Worm (Caenorhabditis elegans) whole organism, L1 larva: ENCODE measurements around the gene eif-3.L.
A peak's percentile ranks its signal among the peaks of the same experiment; 100 is the strongest.

Experiments
- C04F5.9 ChIP-seq: sonication (generic microtip); optimal IDR thresholded peaks from 2 replicates; lab custom pipeline; 2016; ENCODE audit warnings: missing genetic modification characterization, missing compliant biosample characterization
- Y116A8C.19 ChIP-seq: sonication (generic microtip); optimal IDR thresholded peaks from 2 replicates; lab custom pipeline; 2016; ENCODE audit warnings: missing compliant biosample characterization, missing genetic modification characterization, borderline replicate concordance
- ceh-8 ChIP-seq: fragments of 200-800 bp; sonication (Bioruptor generic); optimal IDR thresholded peaks from 2 replicates; lab custom pipeline; 2018; ENCODE audit warnings: mild to moderate bottlenecking, missing genetic modification characterization, moderate library complexity, missing compliant biosample characterization
- ces-1 ChIP-seq: fragments of 150-350 bp; optimal IDR thresholded peaks from 2 replicates; lab custom pipeline; 2014; ENCODE audit warnings: missing biosample characterization, missing genetic modification reagents, missing genetic modification characterization
- dpl-1 ChIP-seq, 3 experiments: fragments of 150-350 bp in 2 of 3; sonication (generic microtip) in 1 of 3; optimal IDR thresholded peaks; 2 replicates each; lab custom pipeline; 2014 to 2017; ENCODE audit warnings: missing biosample characterization in 3 of 3, missing genetic modification characterization in 3 of 3, missing genetic modification reagents in 3 of 3
- dsc-1 ChIP-seq: sonication (generic microtip); optimal IDR thresholded peaks from 2 replicates; lab custom pipeline; 2016; ENCODE audit warnings: mild to moderate bottlenecking, missing genetic modification characterization, missing compliant biosample characterization
- efl-1 ChIP-seq, 4 experiments: fragments of 150-350 bp; optimal IDR thresholded peaks in 3 of 4; peaks in 1 of 4; 1 replicate in 1 of 4; 2 replicates in 3 of 4; lab custom pipeline; 2014; ENCODE audit warnings: missing biosample characterization in 2 of 4, missing genetic modification characterization in 2 of 4, missing genetic modification reagents in 2 of 4
- elt-2 ChIP-seq: sonication (generic microtip); optimal IDR thresholded peaks from 2 replicates; lab custom pipeline; 2016; ENCODE audit warnings: missing genetic modification characterization, mild to moderate bottlenecking, inconsistent platforms, missing compliant biosample characterization, missing genetic modification reagents
- elt-3 ChIP-seq, 6 experiments: fragments of 150-350 bp in 1 of 6; sonication (generic microtip); optimal IDR thresholded peaks; 2 replicates each; lab custom pipeline; 2017 to 2018; ENCODE audit warnings: missing biosample characterization in 6 of 6, missing genetic modification characterization in 6 of 6, inconsistent platforms in 1 of 6
- ets-5 ChIP-seq: fragments of 200-800 bp; sonication (Bioruptor generic); IDR thresholded peaks from 2 replicates; pipeline ENCODE4 v1.3.6; 2022; ENCODE audit warnings: missing genetic modification characterization, missing compliant biosample characterization
- fkh-4 ChIP-seq: sonication (generic microtip); optimal IDR thresholded peaks from 2 replicates; lab custom pipeline; 2016; ENCODE audit warnings: missing compliant biosample characterization, missing genetic modification characterization, borderline replicate concordance
- grh-1 ChIP-seq: fragments of 200-800 bp; sonication (Bioruptor generic); IDR thresholded peaks from 2 replicates; pipeline ENCODE4 v1.3.6; 2022; ENCODE audit warnings: missing genetic modification reagents, missing genetic modification characterization, missing compliant biosample characterization
- hlh-17 ChIP-seq: fragments of 200-800 bp; sonication (Bioruptor generic); optimal IDR thresholded peaks from 2 replicates; lab custom pipeline; 2018; ENCODE audit warnings: missing genetic modification characterization, mild to moderate bottlenecking, missing compliant biosample characterization, moderate library complexity, borderline replicate concordance
- irx-1 ChIP-seq: sonication (generic microtip); optimal IDR thresholded peaks from 2 replicates; lab custom pipeline; 2016; ENCODE audit warnings: missing genetic modification characterization, missing compliant biosample characterization
- isw-1 ChIP-seq: fragments of 200-800 bp; sonication (Bioruptor generic); IDR thresholded peaks from 2 replicates; pipeline ENCODE4 v1.3.6; 2022; ENCODE audit warnings: missing genetic modification characterization, missing compliant biosample characterization
- jun-1 ChIP-seq: fragments of 150-350 bp; optimal IDR thresholded peaks from 2 replicates; lab custom pipeline; 2014; ENCODE audit warnings: missing biosample characterization, missing genetic modification reagents, missing genetic modification characterization
- lin-14 ChIP-seq: fragments of 200-800 bp; sonication (Bioruptor generic); optimal IDR thresholded peaks from 2 replicates; lab custom pipeline; 2018; ENCODE audit warnings: mild to moderate bottlenecking, missing genetic modification characterization, moderate library complexity, missing compliant biosample characterization
- lin-35 ChIP-seq, 2 experiments: fragments of 150-350 bp; optimal IDR thresholded peaks; 2 replicates each; lab custom pipeline; 2014; ENCODE audit warnings: missing biosample characterization in 2 of 2, missing genetic modification characterization in 2 of 2, missing genetic modification reagents in 2 of 2
- nhr-11 ChIP-seq: fragments of 150-350 bp; optimal IDR thresholded peaks from 2 replicates; lab custom pipeline; 2014; ENCODE audit warnings: missing biosample characterization, missing genetic modification characterization
- nhr-12 ChIP-seq: sonication (generic microtip); optimal IDR thresholded peaks from 2 replicates; lab custom pipeline; 2017; ENCODE audit warnings: missing biosample characterization, missing genetic modification characterization
- nhr-20 ChIP-seq: sonication (generic microtip); optimal IDR thresholded peaks from 2 replicates; lab custom pipeline; 2016; ENCODE audit warnings: mild to moderate bottlenecking, missing genetic modification characterization, missing compliant biosample characterization
- nhr-47 ChIP-seq: sonication (generic microtip); optimal IDR thresholded peaks from 2 replicates; lab custom pipeline; 2016; ENCODE audit warnings: mild to moderate bottlenecking, missing genetic modification characterization, moderate library complexity, missing compliant biosample characterization
- nhr-77 ChIP-seq: fragments of 150-350 bp; optimal IDR thresholded peaks from 2 replicates; lab custom pipeline; 2014; ENCODE audit warnings: missing biosample characterization, missing genetic modification characterization
- nhr-85 ChIP-seq: sonication (generic microtip); peaks from one replicate; lab custom pipeline; 2016; ENCODE audit warnings: missing genetic modification characterization, inconsistent platforms, missing compliant biosample characterization
- nhr-90 ChIP-seq: sonication (generic microtip); optimal IDR thresholded peaks from 2 replicates; lab custom pipeline; 2016; ENCODE audit warnings: mild to moderate bottlenecking, missing genetic modification characterization, missing compliant biosample characterization; ENCODE audit not compliant: poor library complexity
- pqm-1 ChIP-seq: sonication (generic microtip); optimal IDR thresholded peaks from 3 replicates; lab custom pipeline; 2017; ENCODE audit warnings: missing biosample characterization, missing genetic modification characterization
- skn-1 ChIP-seq: fragments of 150-350 bp; optimal IDR thresholded peaks from 2 replicates; lab custom pipeline; 2014; ENCODE audit warnings: missing biosample characterization, missing genetic modification characterization
- snpc-4 ChIP-seq: fragments of 150-350 bp; optimal IDR thresholded peaks from 2 replicates; lab custom pipeline; 2014; ENCODE audit warnings: missing biosample characterization, missing genetic modification characterization
- sptf-1 ChIP-seq: fragments of 150-350 bp; optimal IDR thresholded peaks from 2 replicates; lab custom pipeline; 2014; ENCODE audit warnings: missing biosample characterization, missing genetic modification characterization
- swsn-7 ChIP-seq: sonication (generic microtip); optimal IDR thresholded peaks from 2 replicates; lab custom pipeline; 2016; ENCODE audit warnings: missing genetic modification characterization, missing compliant biosample characterization
- tbx-2 ChIP-seq: sonication (generic microtip); optimal IDR thresholded peaks from 2 replicates; lab custom pipeline; 2016; ENCODE audit warnings: missing genetic modification characterization, missing compliant biosample characterization
- tlp-1 ChIP-seq: fragments of 150-350 bp; optimal IDR thresholded peaks from 2 replicates; lab custom pipeline; 2014; ENCODE audit warnings: missing biosample characterization, missing genetic modification characterization
- unc-86 ChIP-seq: sonication (generic microtip); optimal IDR thresholded peaks from 2 replicates; lab custom pipeline; 2016; ENCODE audit warnings: missing genetic modification characterization, missing compliant biosample characterization
- xbp-1 ChIP-seq: sonication (generic microtip); optimal IDR thresholded peaks from 2 replicates; lab custom pipeline; 2016; ENCODE audit warnings: missing genetic modification characterization, missing compliant biosample characterization
- ztf-11 ChIP-seq, 2 experiments: sonication (generic microtip); optimal IDR thresholded peaks; 2 replicates each; lab custom pipeline; 2016 to 2017; ENCODE audit warnings: missing genetic modification characterization in 2 of 2, missing biosample characterization in 1 of 2, missing compliant biosample characterization in 1 of 2

Gene eif-3.L

ce11 chrII:5591558-5591957 lies 30.7 kb downstream of the eif-3.L start:
- no peak for TF ChIP-seq efl-1 (optimal IDR thresholded peaks at IDR 0.05; lab: Kevin White, UChicago)
- TF ChIP-seq efl-1 (GFP tag; optimal IDR thresholded peaks at IDR 0.05 in 1 of 2; lab: Kevin White, UChicago), result peak in 1 of 2 experiments; percentile 82
- TF ChIP-seq jun-1, result no peak
- peak; percentile 52 for TF ChIP-seq nhr-85

- no peak for TF ChIP-seq ces-1 (GFP tag; lab: Kevin White, UChicago)
- TF ChIP-seq elt-3 (tag; optimal IDR thresholded peaks at IDR 0.05; lab: Kevin White, UChicago), result no peak
- TF ChIP-seq grh-1 (GFP tag; lab: Robert Waterston, UW), result no peak
- no peak for TF ChIP-seq unc-86 (tag; lab: Kevin White, UChicago)
Measured at ce11 chrII:5589690-5590089, 32.6 kb downstream of the eif-3.L start, which contains the start of gene C17G10.13. Gene C17G10.13, minus strand, starts transcription at chrII:5589790.

DNA sequence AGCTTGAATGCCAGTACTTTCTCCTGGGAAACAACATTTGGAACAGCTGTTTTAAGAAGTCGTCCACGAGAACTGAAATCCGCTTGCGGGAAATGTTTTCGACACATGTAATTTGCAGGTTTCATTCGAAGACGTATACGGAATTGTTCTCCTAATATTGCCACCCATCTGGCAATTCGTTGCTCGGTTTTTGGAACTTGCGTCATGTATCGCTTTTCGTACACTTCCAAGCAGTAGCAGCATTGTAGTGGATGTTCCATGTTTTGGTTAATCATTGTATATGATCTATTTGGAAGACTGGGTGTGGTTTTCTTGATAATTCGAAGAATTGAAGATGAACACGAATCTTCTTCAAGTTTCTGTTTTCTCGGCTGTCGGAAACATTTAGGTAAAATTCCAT lies 34.5 kb downstream of the eif-3.L start:
- TF ChIP-seq ztf-11 (tag; optimal IDR thresholded peaks at IDR 0.05; lab: Kevin White, UChicago) (no peak), nhr-12 (tag; lab: Kevin White, UChicago) (no peak), ets-5 (no peak), Y116A8C.19 (no peak), nhr-77 (tag; lab: Kevin White, UChicago) (no peak), ceh-8 (GFP tag; lab: Kevin White, UChicago) (no peak), nhr-47 (no peak), lin-35 (GFP tag; optimal IDR thresholded peaks at IDR 0.05; lab: Kevin White, UChicago) (no peak), C04F5.9 (no peak)

ce11 chrII:5585788-5586187 lies 36.5 kb downstream of the eif-3.L start, which contains the start of gene lys-8:
Gene lys-8, plus strand, starts transcription at chrII:5586178.
- TF ChIP-seq tlp-1, result peak; percentile 89
- TF ChIP-seq nhr-11 (tag; lab: Kevin White, UChicago), result no peak
- no peak for TF ChIP-seq dpl-1 (GFP tag; optimal IDR thresholded peaks at IDR 0.05; lab: Kevin White, UChicago)
- TF ChIP-seq lin-14 (GFP tag; lab: Kevin White, UChicago), result peak; percentile 35
- no peak for TF ChIP-seq tbx-2 (tag; lab: Kevin White, UChicago)
- no peak for TF ChIP-seq ets-5
- peak; percentile 99 for TF ChIP-seq elt-2 (tag; lab: Kevin White, UChicago)
- TF ChIP-seq snpc-4 (tag; lab: Kevin White, UChicago), result no peak
- TF ChIP-seq ztf-11 (tag; optimal IDR thresholded peaks at IDR 0.05; lab: Kevin White, UChicago), result no peak
- TF ChIP-seq hlh-17, result no peak
- no peak for TF ChIP-seq dsc-1 (tag; lab: Kevin White, UChicago)
- no peak for TF ChIP-seq skn-1 (tag; lab: Kevin White, UChicago)
- no peak for TF ChIP-seq fkh-4 (tag; lab: Kevin White, UChicago)
- TF ChIP-seq irx-1 (tag; lab: Kevin White, UChicago), result no peak
- TF ChIP-seq swsn-7 (tag; lab: Kevin White, UChicago), result no peak
- TF ChIP-seq sptf-1 (tag; lab: Kevin White, UChicago), result no peak
- TF ChIP-seq jun-1, result peak; percentile 13
- peak in 1 of 2 experiments; percentile 25 for TF ChIP-seq lin-35 (GFP tag; optimal IDR thresholded peaks at IDR 0.05; lab: Kevin White, UChicago)
- TF ChIP-seq nhr-20 (tag; lab: Kevin White, UChicago), result peak; percentile 28
- peak; percentile 92 for TF ChIP-seq pqm-1 (tag; lab: Kevin White, UChicago)

DNA sequence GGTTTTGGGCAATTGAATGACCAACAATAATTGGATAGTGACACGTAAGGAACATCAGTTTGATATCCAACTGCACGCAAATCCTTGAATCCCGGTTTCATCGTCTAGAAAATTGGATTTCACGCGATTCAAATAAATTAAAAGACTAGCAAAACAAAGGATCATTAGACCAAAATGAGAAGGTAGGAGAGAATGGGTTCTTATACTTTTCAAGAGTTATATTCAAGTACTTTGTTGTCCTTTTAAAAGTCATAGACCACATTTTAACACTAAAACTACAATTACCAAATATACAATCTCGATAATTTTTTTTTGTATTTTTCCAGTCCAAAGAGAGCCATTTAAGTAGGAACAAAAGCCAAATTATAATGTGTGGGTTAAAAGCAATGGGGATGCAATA lies 40.0 kb downstream of the eif-3.L start, which contains the start of gene T25E4.2:
T25E4.2 (minus strand) TSS at position 101 of the 400 bp plus-strand sequence.
- TF ChIP-seq grh-1 (GFP tag; lab: Robert Waterston, UW) (no peak), nhr-11 (tag; lab: Kevin White, UChicago) (no peak), dsc-1 (tag; lab: Kevin White, UChicago) (no peak), xbp-1 (tag; lab: Kevin White, UChicago) (no peak), nhr-90 (no peak), isw-1 (GFP tag; lab: Robert Waterston, UW) (no peak), skn-1 (tag; lab: Kevin White, UChicago) (no peak)
